Worm (Caenorhabditis elegans): ENCODE results near the gene tiar-1.

The tiar-1 gene

ce11 chrII:5725094-5725493 is 10.5 kb upstream of the tiar-1 start:
- TF ChIP-seq ztf-3 (GFP tag; optimal IDR thresholded peaks at IDR 0.05) = no peak
- no peak for TF ChIP-seq egl-44 (GFP tag; IDR thresholded peaks at IDR 0.05)
- no peak for TF ChIP-seq him-1 (tag; optimal IDR thresholded peaks at IDR 0.05)
- no peak for TF ChIP-seq Y95B8A.8 (GFP tag; IDR thresholded peaks at IDR 0.05)
- TF ChIP-seq zim-3 (tag; optimal IDR thresholded peaks at IDR 0.05) = no peak
- TF ChIP-seq lin-35 (GFP tag; optimal IDR thresholded peaks at IDR 0.05) = peak in 1 of 3 experiments; percentile 36
- TF ChIP-seq unc-130 (GFP tag; optimal IDR thresholded peaks at IDR 0.05) = no peak
- TF ChIP-seq C17E4.6 (GFP tag; IDR thresholded peaks at IDR 0.05) = no peak
- no peak for TF ChIP-seq rec-8 (tag; optimal IDR thresholded peaks at IDR 0.05)
- TF ChIP-seq F55B11.4 (tag; optimal IDR thresholded peaks at IDR 0.05; ENCODE audit: borderline replicate concordance, insufficient read depth) = no peak
- no peak for TF ChIP-seq mes-4 (tag; optimal IDR thresholded peaks at IDR 0.05)
- TF ChIP-seq ceh-91 (GFP tag; IDR thresholded peaks at IDR 0.05) = no peak
- TF ChIP-seq Y67H2A.10 (GFP tag; conservative IDR thresholded peaks at IDR 0.05) = no peak
- TF ChIP-seq lsy-27 (tag; optimal IDR thresholded peaks at IDR 0.05; ENCODE audit: borderline replicate concordance, insufficient read depth) = no peak
- no peak for TF ChIP-seq F52B5.7 (tag; optimal IDR thresholded peaks at IDR 0.05)
- no peak for TF ChIP-seq B0261.1 (tag; optimal IDR thresholded peaks at IDR 0.05)
- TF ChIP-seq nhr-80 (tag; optimal IDR thresholded peaks at IDR 0.05) = no peak
- TF ChIP-seq nfyb-1 (GFP tag; IDR thresholded peaks at IDR 0.05) = no peak; the same call in 1 of the 2 replicates
- TF ChIP-seq snpc-1.3 (tag; optimal IDR thresholded peaks at IDR 0.05; ENCODE audit: insufficient read depth) = no peak
- TF ChIP-seq dox-1 (GFP tag; IDR thresholded peaks at IDR 0.05) = no peak
- no peak for TF ChIP-seq atf-7 (tag; optimal IDR thresholded peaks at IDR 0.05)
- TF ChIP-seq ekl-4 (GFP tag; IDR thresholded peaks at IDR 0.05) = no peak
- no peak for TF ChIP-seq mcd-1 (GFP tag; IDR thresholded peaks at IDR 0.05)
- no peak for TF ChIP-seq let-607 (tag; optimal IDR thresholded peaks at IDR 0.05)
- TF ChIP-seq D2030.7 (GFP tag; IDR thresholded peaks at IDR 0.05) = no peak
- TF ChIP-seq sptf-2 (GFP tag; optimal IDR thresholded peaks at IDR 0.05) = no peak
- TF ChIP-seq K12H6.12 (tag; optimal IDR thresholded peaks at IDR 0.05) = peak; percentile 60
- no peak for TF ChIP-seq F22D6.2 (tag; optimal IDR thresholded peaks at IDR 0.05)
- TF ChIP-seq fkh-3 (tag; optimal IDR thresholded peaks at IDR 0.05) = no peak
- no peak for TF ChIP-seq gei-17 (GFP tag; optimal IDR thresholded peaks at IDR 0.05)
- TF ChIP-seq bed-1 (GFP tag; IDR thresholded peaks at IDR 0.05) = no peak
- peak; percentile 46 for TF ChIP-seq ZK185.1 (tag; optimal IDR thresholded peaks at IDR 0.05; ENCODE audit: poor library complexity, severe bottlenecking)
- peak; percentile 34 for TF ChIP-seq ceh-27 (GFP tag; optimal IDR thresholded peaks at IDR 0.05)
- TF ChIP-seq somi-1 (GFP tag; optimal IDR thresholded peaks at IDR 0.05) = no peak
- TF ChIP-seq F39B2.1 (GFP tag; IDR thresholded peaks at IDR 0.05) = no peak
- TF ChIP-seq F23B12.7 (tag; optimal IDR thresholded peaks at IDR 0.05; ENCODE audit: insufficient read depth) = no peak
- no peak for TF ChIP-seq ceh-40 (GFP tag; IDR thresholded peaks at IDR 0.05)
- TF ChIP-seq hmg-1.2 (GFP tag; IDR thresholded peaks at IDR 0.05) = peak; percentile 28; the same call in 1 of the 2 replicates
- TF ChIP-seq let-526 (GFP tag; IDR thresholded peaks at IDR 0.05) = no peak
- TF ChIP-seq pbrm-1 (GFP tag; IDR thresholded peaks at IDR 0.05) = no peak
